Fruit fly (Drosophila melanogaster) whole organism, embryonic: ENCODE results near the gene CG9667.

Experiments
- Ada2b ChIP-seq: fragments of 200-800 bp; sonication (Bioruptor generic); IDR thresholded peaks from 2 replicates; pipeline ENCODE4 v1.3.6; 2022; ENCODE audit warnings: missing biosample characterization, missing genetic modification characterization
- Asciz ChIP-seq: fragments of 200-800 bp; sonication (Bioruptor generic); optimal IDR thresholded peaks from 2 replicates; lab custom pipeline; 2017; ENCODE audit warnings: missing biosample characterization, mild to moderate bottlenecking, missing genetic modification characterization, missing genetic modification reagents
- Bteb2 ChIP-seq: fragments of 200-800 bp; sonication (Bioruptor generic); optimal IDR thresholded peaks from 2 replicates; lab custom pipeline; 2016; ENCODE audit warnings: missing biosample characterization, missing genetic modification characterization
- CG10274 ChIP-seq: fragments of 200-800 bp; sonication (Bioruptor generic); optimal IDR thresholded peaks from 3 replicates; lab custom pipeline; 2017; ENCODE audit warnings: missing biosample characterization, mild to moderate bottlenecking, missing genetic modification characterization
- CG10431 ChIP-seq: fragments of 200-800 bp; sonication (Bioruptor generic); optimal IDR thresholded peaks from 3 replicates; lab custom pipeline; 2018; ENCODE audit warnings: missing biosample characterization, mild to moderate bottlenecking, missing genetic modification characterization
- CG10959 ChIP-seq: fragments of 200-800 bp; sonication (Bioruptor generic); IDR thresholded peaks from 2 replicates; pipeline ENCODE4 v1.3.6; 2022; ENCODE audit warnings: missing biosample characterization, missing genetic modification characterization
- CG11247 ChIP-seq: fragments of 200-800 bp; sonication (Bioruptor generic); IDR thresholded peaks from 2 replicates; pipeline ENCODE4 v1.3.6; 2022; ENCODE audit warnings: missing biosample characterization, missing genetic modification characterization
- CG11398 ChIP-seq: fragments of 200-800 bp; sonication (Bioruptor generic); optimal IDR thresholded peaks from 2 replicates; lab custom pipeline; 2016; ENCODE audit warnings: missing biosample characterization, missing genetic modification characterization
- CG11723 ChIP-seq: fragments of 200-800 bp; sonication (Bioruptor generic); optimal IDR thresholded peaks from 2 replicates; lab custom pipeline; 2017; ENCODE audit warnings: missing biosample characterization, mild to moderate bottlenecking, missing genetic modification characterization
- CG12219 ChIP-seq: fragments of 200-800 bp; sonication (Bioruptor generic); optimal IDR thresholded peaks from 3 replicates; lab custom pipeline; 2018; ENCODE audit warnings: missing biosample characterization, mild to moderate bottlenecking, missing genetic modification characterization
- CG13624 ChIP-seq: fragments of 200-800 bp; sonication (Bioruptor generic); optimal IDR thresholded peaks from 2 replicates; lab custom pipeline; 2016; ENCODE audit warnings: missing biosample characterization, missing genetic modification characterization
- CG13894 ChIP-seq: fragments of 200-800 bp; sonication (Bioruptor generic); optimal IDR thresholded peaks from 3 replicates; lab custom pipeline; 2018; ENCODE audit warnings: missing biosample characterization, mild to moderate bottlenecking, missing genetic modification characterization, moderate library complexity
- CG17829 ChIP-seq: fragments of 200-800 bp; optimal IDR thresholded peaks from 2 replicates; lab custom pipeline; 2019; ENCODE audit warnings: missing biosample characterization, mild to moderate bottlenecking, missing genetic modification characterization, moderate library complexity
- CG2120 ChIP-seq: fragments of 200-800 bp; sonication (Bioruptor generic); optimal IDR thresholded peaks from 3 replicates; lab custom pipeline; 2016; ENCODE audit warnings: missing biosample characterization, missing genetic modification characterization
- CG31441 ChIP-seq: fragments of 200-800 bp; sonication (Bioruptor generic); IDR thresholded peaks from 2 replicates; pipeline ENCODE4 v1.3.6; 2022; ENCODE audit warnings: missing biosample characterization, missing genetic modification characterization
- CG32767 ChIP-seq: fragments of 200-800 bp; sonication (Bioruptor generic); IDR thresholded peaks from 2 replicates; pipeline ENCODE4 v1.3.6; 2022; ENCODE audit warnings: missing biosample characterization, missing genetic modification characterization
- CG7271 ChIP-seq: fragments of 200-800 bp; sonication (Bioruptor generic); optimal IDR thresholded peaks from 2 replicates; lab custom pipeline; 2018; ENCODE audit warnings: missing biosample characterization, mild to moderate bottlenecking, missing genetic modification characterization, moderate library complexity
- CG8359 ChIP-seq: fragments of 200-800 bp; sonication (Bioruptor generic); optimal IDR thresholded peaks from 2 replicates; lab custom pipeline; 2017; ENCODE audit warnings: missing biosample characterization, mild to moderate bottlenecking, missing genetic modification characterization, borderline replicate concordance
- CG8944 ChIP-seq: fragments of 200-800 bp; sonication (Bioruptor generic); optimal IDR thresholded peaks from 3 replicates; lab custom pipeline; 2016; ENCODE audit warnings: missing biosample characterization, missing genetic modification characterization
- CG9797 ChIP-seq: fragments of 200-800 bp; sonication (Bioruptor generic); optimal IDR thresholded peaks from 3 replicates; lab custom pipeline; 2018; ENCODE audit warnings: missing biosample characterization, mild to moderate bottlenecking, missing genetic modification characterization
- CG9876 ChIP-seq: fragments of 200-800 bp; sonication (Bioruptor generic); optimal IDR thresholded peaks from 2 replicates; lab custom pipeline; 2016; ENCODE audit warnings: missing biosample characterization, missing genetic modification characterization
- Eip74EF ChIP-seq, 2 experiments: fragments of 200-800 bp in 1 of 2; fragments of >200 bp in 1 of 2; sonication (Bioruptor generic) in 1 of 2; optimal IDR thresholded peaks; 2 replicates each; lab custom pipeline; 2017 to 2019; ENCODE audit warnings: missing biosample characterization in 2 of 2, missing genetic modification characterization in 2 of 2, mild to moderate bottlenecking in 1 of 2, moderate library complexity in 1 of 2
- Fer2 ChIP-seq: fragments of 200-800 bp; sonication (Bioruptor generic); optimal IDR thresholded peaks from 2 replicates; lab custom pipeline; 2018; ENCODE audit warnings: missing biosample characterization, mild to moderate bottlenecking, missing genetic modification characterization, moderate library complexity
- Hr51 ChIP-seq, 2 experiments: fragments of 200-800 bp; sonication (Bioruptor generic); optimal IDR thresholded peaks; 2 replicates in 1 of 2; 3 replicates in 1 of 2; lab custom pipeline; 2016 to 2018; ENCODE audit warnings: missing biosample characterization in 2 of 2, missing genetic modification characterization in 2 of 2, mild to moderate bottlenecking in 1 of 2, moderate library complexity in 1 of 2
- MTF-1 ChIP-seq: fragments of 200-800 bp; sonication (Bioruptor generic); optimal IDR thresholded peaks from 2 replicates; lab custom pipeline; 2018; ENCODE audit warnings: missing biosample characterization, mild to moderate bottlenecking, missing genetic modification characterization, borderline replicate concordance
- Nf-YA ChIP-seq: fragments of 200-800 bp; sonication (Bioruptor generic); IDR thresholded peaks from 2 replicates; pipeline ENCODE4 v1.3.6; 2022; ENCODE audit warnings: missing biosample characterization, missing genetic modification characterization
- Rfx ChIP-seq: fragments of 200-800 bp; sonication (Bioruptor generic); IDR thresholded peaks from 2 replicates; pipeline ENCODE4 v1.3.6; 2022; ENCODE audit warnings: missing biosample characterization, missing genetic modification characterization
- Six4 ChIP-seq: fragments of 200-800 bp; sonication (Bioruptor generic); optimal IDR thresholded peaks from 2 replicates; lab custom pipeline; 2016; ENCODE audit warnings: missing biosample characterization, missing genetic modification characterization
- Stat92E ChIP-seq, 3 experiments: fragments of >200 bp in 2 of 3; fragments of 200-800 bp in 1 of 3; sonication (Bioruptor generic) in 1 of 3; optimal IDR thresholded peaks; 2 replicates each; lab custom pipeline; 2017 to 2019; ENCODE audit warnings: missing biosample characterization in 3 of 3, missing genetic modification characterization in 3 of 3, mild to moderate bottlenecking in 1 of 3, moderate library complexity in 1 of 3
- abd-A ChIP-seq: fragments of 200-800 bp; sonication (Bioruptor generic); optimal IDR thresholded peaks from 3 replicates; lab custom pipeline; 2019; ENCODE audit warnings: missing biosample characterization, mild to moderate bottlenecking, missing genetic modification characterization, moderate library complexity
- ac ChIP-seq: fragments of 200-800 bp; sonication (Bioruptor generic); optimal IDR thresholded peaks from 3 replicates; lab custom pipeline; 2017; ENCODE audit warnings: missing biosample characterization, mild to moderate bottlenecking, missing genetic modification characterization
- aop ChIP-seq: fragments of 200-800 bp; sonication (Bioruptor generic); IDR thresholded peaks from 2 replicates; pipeline ENCODE4 v1.3.6; 2022; ENCODE audit warnings: missing biosample characterization, missing genetic modification characterization
- ap ChIP-seq: fragments of 200-800 bp; sonication (Bioruptor generic); IDR thresholded peaks from 2 replicates; pipeline ENCODE4 v1.3.6; 2022; ENCODE audit warnings: missing biosample characterization, missing genetic modification characterization
- bab2 ChIP-seq: fragments of 200-800 bp; sonication (Bioruptor generic); optimal IDR thresholded peaks from 2 replicates; lab custom pipeline; 2016; ENCODE audit warnings: missing biosample characterization, missing genetic modification characterization
- chn ChIP-seq: fragments of 200-800 bp; sonication (Bioruptor generic); optimal IDR thresholded peaks from 2 replicates; lab custom pipeline; 2016; ENCODE audit warnings: missing biosample characterization, missing genetic modification characterization
- ewg ChIP-seq: fragments of 200-800 bp; sonication (Bioruptor generic); optimal IDR thresholded peaks from 3 replicates; lab custom pipeline; 2017; ENCODE audit warnings: mild to moderate bottlenecking, missing biosample characterization, missing genetic modification reagents, missing genetic modification characterization
- fd102C ChIP-seq: fragments of 200-800 bp; sonication (Bioruptor generic); optimal IDR thresholded peaks from 2 replicates; lab custom pipeline; 2018; ENCODE audit warnings: missing biosample characterization, mild to moderate bottlenecking, missing genetic modification characterization, moderate library complexity
- fd96Cb ChIP-seq: fragments of 200-800 bp; sonication (Bioruptor generic); optimal IDR thresholded peaks from 2 replicates; lab custom pipeline; 2018; ENCODE audit warnings: missing biosample characterization, mild to moderate bottlenecking, missing genetic modification characterization, moderate library complexity
- ham ChIP-seq: fragments of 200-800 bp; sonication (Bioruptor generic); IDR thresholded peaks from 2 replicates; pipeline ENCODE4 v1.3.6; 2022; ENCODE audit warnings: missing biosample characterization, missing genetic modification characterization
- kni ChIP-seq: fragments of 200-800 bp; sonication (Bioruptor generic); optimal IDR thresholded peaks from 3 replicates; lab custom pipeline; 2017; ENCODE audit warnings: mild to moderate bottlenecking, missing biosample characterization, missing genetic modification reagents, missing genetic modification characterization
- mld ChIP-seq: fragments of 200-800 bp; sonication (Bioruptor generic); IDR thresholded peaks from 3 replicates; pipeline ENCODE4 v1.3.6; 2022; ENCODE audit warnings: missing biosample characterization, missing genetic modification characterization; ENCODE audit not compliant: partially characterized antibody
- onecut ChIP-seq: fragments of 200-800 bp; sonication (Bioruptor generic); IDR thresholded peaks from 2 replicates; pipeline ENCODE4 v1.3.6; 2022; ENCODE audit warnings: missing biosample characterization, missing genetic modification characterization
- ro ChIP-seq: fragments of 200-800 bp; sonication (Bioruptor generic); IDR thresholded peaks from 2 replicates; pipeline ENCODE4 v1.3.6; 2022; ENCODE audit warnings: missing biosample characterization, missing genetic modification characterization
- run ChIP-seq: fragments of 200-800 bp; sonication (Bioruptor generic); optimal IDR thresholded peaks from 3 replicates; lab custom pipeline; 2018; ENCODE audit warnings: missing biosample characterization, mild to moderate bottlenecking, missing genetic modification characterization
- sens-2 ChIP-seq: fragments of 200-800 bp; sonication (Bioruptor generic); IDR thresholded peaks from 2 replicates; pipeline ENCODE4 v1.3.6; 2022; ENCODE audit warnings: missing biosample characterization, missing genetic modification characterization
- slp2 ChIP-seq: fragments of 200-800 bp; sonication (Bioruptor generic); optimal IDR thresholded peaks from 2 replicates; lab custom pipeline; 2016; ENCODE audit warnings: missing biosample characterization, missing genetic modification characterization
- sr ChIP-seq: fragments of 200-800 bp; sonication (Bioruptor generic); IDR thresholded peaks from 3 replicates; pipeline ENCODE4 v1.3.6; 2022; ENCODE audit warnings: missing biosample characterization, missing genetic modification characterization

The CG9667 gene

dm6 chr3R:8112880-8113832 is 13.0 kb downstream of the CG9667 start (continued):
- TF ChIP-seq CG13894 (tag; lab: Kevin White, UChicago): peak; percentile 16
- peak; percentile 92 for TF ChIP-seq abd-A (tag; lab: Kevin White, UChicago)
- peak; percentile 70 for TF ChIP-seq CG9876 (GFP tag; lab: Kevin White, UChicago)
- peak; percentile 57; the same call in 1 of the 2 replicates for TF ChIP-seq Rfx (GFP tag; lab: Robert Waterston, UW)
- peak; percentile 72 for TF ChIP-seq ewg
- TF ChIP-seq CG31441: peak; percentile 78
- TF ChIP-seq CG2120: peak; percentile 83
- TF ChIP-seq ham (GFP tag; lab: Robert Waterston, UW): peak; percentile 12; the same call in 1 of the 2 replicates
- TF ChIP-seq Fer2 (tag; lab: Kevin White, UChicago): peak; percentile 19
- TF ChIP-seq bab2 (GFP tag; lab: Kevin White, UChicago): peak; percentile 81
- no peak for TF ChIP-seq mld (GFP tag; lab: Robert Waterston, UW)
- no peak for TF ChIP-seq CG10959 (GFP tag; lab: Robert Waterston, UW)
- TF ChIP-seq CG9797 (GFP tag; lab: Kevin White, UChicago): peak; percentile 20
- TF ChIP-seq fd96Cb (tag; lab: Kevin White, UChicago): peak; percentile 83
- no peak for TF ChIP-seq Nf-YA (GFP tag; lab: Robert Waterston, UW)
- TF ChIP-seq Six4 (GFP tag; lab: Kevin White, UChicago): peak; percentile 37
- peak; percentile 72 for TF ChIP-seq slp2 (GFP tag; lab: Kevin White, UChicago)
- TF ChIP-seq CG8944 (GFP tag; lab: Kevin White, UChicago): peak; percentile 71
- no peak for TF ChIP-seq aop (GFP tag; lab: Robert Waterston, UW)
- TF ChIP-seq CG11398 (GFP tag; lab: Kevin White, UChicago): peak; percentile 82
- TF ChIP-seq Ada2b: peak; percentile 55
- peak; percentile 76 for TF ChIP-seq Asciz
- TF ChIP-seq sens-2: no peak
- TF ChIP-seq sr (GFP tag; lab: Robert Waterston, UW): peak; percentile 99
- peak; percentile 64 to 86 for TF ChIP-seq Hr51 (GFP tag; optimal IDR thresholded peaks at IDR 0.05; lab: Kevin White, UChicago)
- TF ChIP-seq CG32767: peak; percentile 51
- peak; percentile 46 for TF ChIP-seq chn
- TF ChIP-seq CG8359 (GFP tag; lab: Kevin White, UChicago): peak; percentile 63
- TF ChIP-seq fd102C (GFP tag; lab: Kevin White, UChicago): peak; percentile 2
- peak; percentile 14 for TF ChIP-seq kni (GFP tag; lab: Kevin White, UChicago)
- TF ChIP-seq CG11723 (GFP tag; lab: Kevin White, UChicago): peak; percentile 60
- TF ChIP-seq run (tag; lab: Kevin White, UChicago): peak; percentile 71
- peak; percentile 82 for TF ChIP-seq Bteb2
- TF ChIP-seq ap (GFP tag; lab: Robert Waterston, UW): peak; percentile 69
- TF ChIP-seq ro (GFP tag; lab: Robert Waterston, UW): no peak
- peak; percentile 27 for TF ChIP-seq CG10274
- TF ChIP-seq Stat92E (GFP tag; optimal IDR thresholded peaks at IDR 0.05; lab: Kevin White, UChicago): no peak
- TF ChIP-seq Eip74EF (GFP tag; optimal IDR thresholded peaks at IDR 0.05; lab: Kevin White, UChicago): peak in 1 of 2 experiments; percentile 60
- no peak for TF ChIP-seq CG10431
- TF ChIP-seq CG11247: no peak
- TF ChIP-seq MTF-1 (GFP tag; lab: Kevin White, UChicago): peak; percentile 10
- no peak for TF ChIP-seq CG7271
- TF ChIP-seq CG17829 (tag; lab: Kevin White, UChicago): peak; percentile 69
- TF ChIP-seq onecut: peak; percentile 99
- peak; percentile 77 for TF ChIP-seq CG13624 (GFP tag; lab: Kevin White, UChicago)
- TF ChIP-seq ac (GFP tag; lab: Kevin White, UChicago): peak; percentile 53
- TF ChIP-seq CG12219 (GFP tag; lab: Kevin White, UChicago): peak; percentile 80
